Fruit fly (Drosophila melanogaster) whole organism, wandering third instar larva: ENCODE measurements around the gene CG14013.

ENCODE experiments used
- CrebA ChIP-seq: fragments of 200-800 bp; sonication (Bioruptor generic); optimal IDR thresholded peaks from 2 replicates; lab custom pipeline; 2016; ENCODE audit warnings: missing biosample characterization, mild to moderate bottlenecking, missing genetic modification characterization, borderline replicate concordance
- Dfd ChIP-seq: fragments of >200 bp; optimal IDR thresholded peaks from 2 replicates; lab custom pipeline; 2017; ENCODE audit warnings: missing biosample characterization, missing genetic modification characterization
- Hr78 ChIP-seq: fragments of >200 bp; optimal IDR thresholded peaks from 2 replicates; lab custom pipeline; 2017; ENCODE audit warnings: missing biosample characterization, missing genetic modification characterization
- Jra ChIP-seq: sonication (Bioruptor generic); optimal IDR thresholded peaks from 2 replicates; lab custom pipeline; 2016; ENCODE audit warnings: missing biosample characterization, missing genetic modification characterization
- N ChIP-seq: fragments of >200 bp; optimal IDR thresholded peaks from 2 replicates; lab custom pipeline; 2018; ENCODE audit warnings: missing biosample characterization, missing external identifiers, missing genetic modification characterization
- Vsx2 ChIP-seq: fragments of 200-300, 225-300 bp; sonication (Bioruptor generic); optimal IDR thresholded peaks from 2 replicates; lab custom pipeline; 2018; ENCODE audit warnings: missing biosample characterization, missing genetic modification characterization; ENCODE audit not compliant: partially characterized antibody
- dsf ChIP-seq: sonication (Bioruptor generic); optimal IDR thresholded peaks from 2 replicates; lab custom pipeline; 2016; ENCODE audit warnings: missing biosample characterization, missing genetic modification characterization, borderline replicate concordance
- ey ChIP-seq: fragments of 200-800 bp; sonication (Bioruptor generic); optimal IDR thresholded peaks from 2 replicates; lab custom pipeline; 2016; ENCODE audit warnings: missing biosample characterization, missing genetic modification characterization
- h ChIP-seq: fragments of 200-800 bp; sonication (Bioruptor generic); optimal IDR thresholded peaks from 3 replicates; lab custom pipeline; 2016; ENCODE audit warnings: missing biosample characterization, mild to moderate bottlenecking, missing genetic modification characterization
- pan ChIP-seq: fragments of >200 bp; optimal IDR thresholded peaks from 2 replicates; lab custom pipeline; 2017
- psq ChIP-seq: fragments of 200-800 bp; sonication (Bioruptor generic); optimal IDR thresholded peaks from 3 replicates; lab custom pipeline; 2017; ENCODE audit warnings: missing biosample characterization, mild to moderate bottlenecking, missing genetic modification characterization, moderate library complexity

- TF ChIP-seq CrebA (GFP tag; lab: Kevin White, UChicago) = no peak
- TF ChIP-seq Dfd = no peak
- TF ChIP-seq Jra (GFP tag; lab: Kevin White, UChicago) = no peak
- no peak for TF ChIP-seq pan (lab: Kevin White, UChicago)
- TF ChIP-seq dsf (GFP tag; lab: Kevin White, UChicago) = no peak
- no peak for TF ChIP-seq Hr78 (GFP tag; lab: Kevin White, UChicago)
- TF ChIP-seq ey (GFP tag; lab: Kevin White, UChicago) = no peak
- no peak for TF ChIP-seq psq (GFP tag; lab: Kevin White, UChicago)
- no peak for TF ChIP-seq N (GFP tag; lab: Kevin White, UChicago)
- no peak for TF ChIP-seq Vsx2
- no peak for TF ChIP-seq h
These were observed 17.0 kb downstream of the CG14013 start, which contains the start of gene tomb for dm6 chr2L:5536658-5537057.
